Worm (Caenorhabditis elegans): ENCODE measurements around the gene grl-25.
A peak's percentile ranks its signal among the peaks of the same experiment; 100 is the strongest.

ce11 chrIII:8964684-8965283 is 2.7 kb downstream of the grl-25 start:
- no peak for TF ChIP-seq T22C8.4 (GFP tag; IDR thresholded peaks at IDR 0.05)
- TF ChIP-seq tab-1 (GFP tag; IDR thresholded peaks at IDR 0.05) = no peak
- TF ChIP-seq med-1 (GFP tag; optimal IDR thresholded peaks at IDR 0.05; ENCODE audit: insufficient read depth) = no peak
- TF ChIP-seq flt-1 (GFP tag; IDR thresholded peaks at IDR 0.05) = no peak
- TF ChIP-seq cog-1 (tag; optimal IDR thresholded peaks at IDR 0.05) = no peak
- no peak for TF ChIP-seq ztf-29 (GFP tag; IDR thresholded peaks at IDR 0.05)
- no peak for TF ChIP-seq ref-1 (GFP tag; conservative IDR thresholded peaks at IDR 0.05)
- TF ChIP-seq ztf-23 (GFP tag; IDR thresholded peaks at IDR 0.05) = 0 out of 2 replicates have a peak, but pooled peaks have one; percentile 55
